Fruit fly (Drosophila melanogaster) whole organism, embryonic: ENCODE data around the gene Syx16.

Experiments
- Atf6 ChIP-seq: fragments of 200-800 bp; sonication (Bioruptor generic); IDR thresholded peaks from 2 replicates; pipeline ENCODE4 v1.3.6; 2022; ENCODE audit warnings: missing biosample characterization, missing genetic modification characterization
- CG10209 ChIP-seq: fragments of 200-800 bp; sonication (Bioruptor generic); optimal IDR thresholded peaks from 3 replicates; lab custom pipeline; 2017; ENCODE audit warnings: missing biosample characterization, mild to moderate bottlenecking, missing genetic modification characterization, missing genetic modification reagents
- CG10321 ChIP-seq: fragments of 200-800 bp; sonication (Bioruptor generic); IDR thresholded peaks from 2 replicates; pipeline ENCODE4 v1.3.6; 2022; ENCODE audit warnings: missing biosample characterization, missing genetic modification characterization
- CG11504 ChIP-seq: fragments of 200-800 bp; sonication (Bioruptor generic); optimal IDR thresholded peaks from 3 replicates; lab custom pipeline; 2019; ENCODE audit warnings: missing biosample characterization, mild to moderate bottlenecking, missing genetic modification characterization, moderate library complexity
- CG11723 ChIP-seq: fragments of 200-800 bp; sonication (Bioruptor generic); optimal IDR thresholded peaks from 2 replicates; lab custom pipeline; 2017; ENCODE audit warnings: missing biosample characterization, mild to moderate bottlenecking, missing genetic modification characterization
- CG13287 ChIP-seq: fragments of 200-800 bp; sonication (Bioruptor generic); IDR thresholded peaks from 2 replicates; pipeline ENCODE4 v1.3.6; 2022; ENCODE audit warnings: missing biosample characterization, missing genetic modification characterization; ENCODE audit not compliant: partially characterized antibody
- CG13296 ChIP-seq: fragments of 200-800 bp; sonication (Bioruptor generic); optimal IDR thresholded peaks from 3 replicates; lab custom pipeline; 2018; ENCODE audit warnings: missing biosample characterization, mild to moderate bottlenecking, missing genetic modification characterization
- CG14014 ChIP-seq: fragments of 200-800 bp; sonication (Bioruptor generic); IDR thresholded peaks from 2 replicates; pipeline ENCODE4 v1.3.6; 2022; ENCODE audit warnings: missing biosample characterization, missing genetic modification characterization
- CG14667 ChIP-seq: fragments of 200-800 bp; sonication (Bioruptor generic); IDR thresholded peaks from 2 replicates; pipeline ENCODE4 v1.3.6; 2022; ENCODE audit warnings: missing biosample characterization, missing genetic modification characterization
- CG14710 ChIP-seq: fragments of 200-800 bp; sonication (Bioruptor generic); optimal IDR thresholded peaks from 3 replicates; lab custom pipeline; 2019; ENCODE audit warnings: missing biosample characterization, mild to moderate bottlenecking, missing genetic modification characterization, moderate library complexity
- CG15073 ChIP-seq: fragments of 200-800 bp; sonication (Bioruptor generic); optimal IDR thresholded peaks from 2 replicates; lab custom pipeline; 2016; ENCODE audit warnings: missing biosample characterization, missing genetic modification characterization
- CG2678 ChIP-seq: fragments of 200-800 bp; sonication (Bioruptor generic); optimal IDR thresholded peaks from 3 replicates; lab custom pipeline; 2019; ENCODE audit warnings: missing biosample characterization, mild to moderate bottlenecking, missing genetic modification characterization, moderate library complexity
- CG32772 ChIP-seq: fragments of 200-800 bp; sonication (Bioruptor generic); IDR thresholded peaks from 2 replicates; pipeline ENCODE4 v1.3.6; 2022; ENCODE audit warnings: missing biosample characterization, missing genetic modification characterization
- CG4328 ChIP-seq: fragments of 200-800 bp; sonication (Bioruptor generic); optimal IDR thresholded peaks from 3 replicates; lab custom pipeline; 2017; ENCODE audit warnings: missing biosample characterization, missing genetic modification reagents, missing genetic modification characterization
- CG7963 ChIP-seq: fragments of 200-800 bp; sonication (Bioruptor generic); IDR thresholded peaks from 3 replicates; pipeline ENCODE4 v1.3.6; 2022; ENCODE audit warnings: missing biosample characterization, missing genetic modification characterization; ENCODE audit not compliant: partially characterized antibody
- CG8290 ChIP-seq, 3 experiments: fragments of 200-800 bp; sonication (Bioruptor generic); optimal IDR thresholded peaks; 2 replicates each; lab custom pipeline; 2016 to 2019; ENCODE audit warnings: missing biosample characterization in 3 of 3, missing genetic modification characterization in 3 of 3, mild to moderate bottlenecking in 2 of 3, moderate library complexity in 1 of 3
- CkIIα-i1 ChIP-seq: fragments of 200-800 bp; sonication (Bioruptor generic); IDR thresholded peaks from 2 replicates; pipeline ENCODE4 v1.3.6; 2022; ENCODE audit warnings: missing biosample characterization, missing genetic modification characterization
- CoRest ChIP-seq: fragments of 200-800 bp; sonication (Bioruptor generic); optimal IDR thresholded peaks from 3 replicates; lab custom pipeline; 2018; ENCODE audit warnings: missing biosample characterization, mild to moderate bottlenecking, missing genetic modification characterization, moderate library complexity
- Dad ChIP-seq: fragments of 200-800 bp; sonication (Bioruptor generic); optimal IDR thresholded peaks from 3 replicates; lab custom pipeline; 2016; ENCODE audit warnings: missing biosample characterization, missing genetic modification characterization
- Deaf1 ChIP-seq: fragments of 200-800 bp; optimal IDR thresholded peaks from 3 replicates; lab custom pipeline; 2019; ENCODE audit warnings: missing biosample characterization, mild to moderate bottlenecking, missing genetic modification characterization, moderate library complexity
- Dll ChIP-seq: fragments of 200-800 bp; sonication (Bioruptor generic); IDR thresholded peaks from 4 replicates; pipeline ENCODE4 v1.3.6; 2022; ENCODE audit warnings: missing biosample characterization, missing genetic modification characterization; ENCODE audit not compliant: partially characterized antibody
- Dp ChIP-seq: fragments of 200-800 bp; sonication (Bioruptor generic); optimal IDR thresholded peaks from 2 replicates; lab custom pipeline; 2018; ENCODE audit warnings: missing biosample characterization, mild to moderate bottlenecking, missing genetic modification characterization, moderate library complexity
- Ets65A ChIP-seq: fragments of 200-800 bp; sonication (Bioruptor generic); peaks from one replicate; lab custom pipeline; 2016; ENCODE audit warnings: missing biosample characterization, missing genetic modification characterization
- Gug ChIP-seq: fragments of 200-800 bp; sonication (Bioruptor generic); IDR thresholded peaks from 4 replicates; pipeline ENCODE4 v1.3.6; 2022; ENCODE audit warnings: missing biosample characterization, missing genetic modification characterization
- HLH3B ChIP-seq: fragments of 200-800 bp; sonication (Bioruptor generic); IDR thresholded peaks from 2 replicates; pipeline ENCODE4 v1.3.6; 2022; ENCODE audit warnings: missing biosample characterization, missing genetic modification characterization
- Hr3 ChIP-seq: fragments of 200-800 bp; sonication (Bioruptor generic); optimal IDR thresholded peaks from 3 replicates; lab custom pipeline; 2016; ENCODE audit warnings: missing biosample characterization, missing genetic modification characterization
- Hr78 ChIP-seq, 2 experiments: fragments of 200-800 bp in 1 of 2; fragments of >200 bp in 1 of 2; sonication (Bioruptor generic) in 1 of 2; optimal IDR thresholded peaks; 2 replicates each; lab custom pipeline; 2017 to 2019; ENCODE audit warnings: missing biosample characterization in 2 of 2, missing genetic modification characterization in 2 of 2, mild to moderate bottlenecking in 1 of 2, moderate library complexity in 1 of 2
- Max ChIP-seq: fragments of 200-800 bp; sonication (Bioruptor generic); optimal IDR thresholded peaks from 2 replicates; lab custom pipeline; 2016; ENCODE audit warnings: missing biosample characterization, mild to moderate bottlenecking, missing genetic modification characterization
- Mes4 ChIP-seq: fragments of 200-800 bp; sonication (Bioruptor generic); optimal IDR thresholded peaks from 2 replicates; lab custom pipeline; 2016; ENCODE audit warnings: missing biosample characterization, missing genetic modification characterization
- Xbp1 ChIP-seq: fragments of 200-800 bp; sonication (Bioruptor generic); optimal IDR thresholded peaks from 3 replicates; lab custom pipeline; 2016; ENCODE audit warnings: missing biosample characterization, mild to moderate bottlenecking, missing genetic modification characterization
- ab ChIP-seq: fragments of 200-800 bp; sonication (Bioruptor generic); optimal IDR thresholded peaks from 2 replicates; lab custom pipeline; 2016; ENCODE audit warnings: missing biosample characterization, missing genetic modification characterization
- ase ChIP-seq: fragments of 200-800 bp; sonication (Bioruptor generic); IDR thresholded peaks from 3 replicates; pipeline ENCODE4 v1.3.6; 2022; ENCODE audit warnings: missing biosample characterization, missing genetic modification characterization
- ato ChIP-seq: fragments of 200-800 bp; sonication (Bioruptor generic); IDR thresholded peaks from 2 replicates; pipeline ENCODE4 v1.3.6; 2022; ENCODE audit warnings: missing biosample characterization, missing genetic modification characterization; ENCODE audit not compliant: partially characterized antibody
- az2 ChIP-seq: fragments of 200-800 bp; sonication (Bioruptor generic); optimal IDR thresholded peaks from 3 replicates; lab custom pipeline; 2016; ENCODE audit warnings: missing biosample characterization, missing genetic modification characterization
- bigmax ChIP-seq: fragments of 200-800 bp; sonication (Bioruptor generic); optimal IDR thresholded peaks from 2 replicates; lab custom pipeline; 2018; ENCODE audit warnings: missing biosample characterization, mild to moderate bottlenecking, missing genetic modification characterization
- br ChIP-seq: fragments of >200 bp; optimal IDR thresholded peaks from 2 replicates; lab custom pipeline; 2017
- cas ChIP-seq: fragments of 200-800 bp; sonication (Bioruptor generic); IDR thresholded peaks from 2 replicates; pipeline ENCODE4 v1.3.6; 2022; ENCODE audit warnings: missing biosample characterization, missing genetic modification characterization
- chif ChIP-seq, 2 experiments: fragments of 200-800 bp; sonication (Bioruptor generic); optimal IDR thresholded peaks; 3 replicates each; lab custom pipeline; 2016; ENCODE audit warnings: missing biosample characterization in 2 of 2, missing genetic modification characterization in 2 of 2
- danr ChIP-seq: fragments of 200-800 bp; sonication (Bioruptor generic); IDR thresholded peaks from 2 replicates; pipeline ENCODE4 v1.3.6; 2022; ENCODE audit warnings: missing biosample characterization, missing genetic modification characterization
- dmrt11E ChIP-seq: fragments of 200-800 bp; sonication (Bioruptor generic); optimal IDR thresholded peaks from 3 replicates; lab custom pipeline; 2018; ENCODE audit warnings: missing biosample characterization, mild to moderate bottlenecking, missing genetic modification characterization, moderate library complexity
- eve ChIP-seq, 2 experiments: fragments of >200 bp; optimal IDR thresholded peaks; 2 replicates each; lab custom pipeline; 2017; ENCODE audit warnings: missing biosample characterization in 2 of 2, missing genetic modification characterization in 2 of 2
- ewg ChIP-seq: fragments of 200-800 bp; sonication (Bioruptor generic); optimal IDR thresholded peaks from 3 replicates; lab custom pipeline; 2017; ENCODE audit warnings: mild to moderate bottlenecking, missing biosample characterization, missing genetic modification reagents, missing genetic modification characterization
- fd96Cb ChIP-seq: fragments of 200-800 bp; sonication (Bioruptor generic); optimal IDR thresholded peaks from 2 replicates; lab custom pipeline; 2018; ENCODE audit warnings: missing biosample characterization, mild to moderate bottlenecking, missing genetic modification characterization, moderate library complexity
- inv ChIP-seq: fragments of 200-800 bp; sonication (Bioruptor generic); IDR thresholded peaks from 2 replicates; pipeline ENCODE4 v1.3.6; 2022; ENCODE audit warnings: missing biosample characterization, missing genetic modification characterization; ENCODE audit not compliant: partially characterized antibody
- klu ChIP-seq: fragments of 200-800 bp; sonication (Bioruptor generic); IDR thresholded peaks from 2 replicates; pipeline ENCODE4 v1.3.6; 2022; ENCODE audit warnings: missing biosample characterization, missing genetic modification characterization
- onecut ChIP-seq: fragments of 200-800 bp; sonication (Bioruptor generic); IDR thresholded peaks from 2 replicates; pipeline ENCODE4 v1.3.6; 2022; ENCODE audit warnings: missing biosample characterization, missing genetic modification characterization
- pan ChIP-seq, 4 experiments: fragments of >200 bp in 3 of 4; fragments of 200-800 bp in 1 of 4; sonication (Bioruptor generic) in 1 of 4; optimal IDR thresholded peaks in 3 of 4; IDR thresholded peaks in 1 of 4; 2 replicates each; pipeline versions ENCODE4 v1.3.6 to Lab custom; 2017 to 2022; ENCODE audit warnings: missing biosample characterization in 2 of 4, missing genetic modification characterization in 2 of 4, mixed read lengths in 1 of 4
- pfk ChIP-seq: fragments of 200-800 bp; sonication (Bioruptor generic); optimal IDR thresholded peaks from 2 replicates; lab custom pipeline; 2018; ENCODE audit warnings: missing biosample characterization, mild to moderate bottlenecking, missing genetic modification characterization, moderate library complexity
- rib ChIP-seq: fragments of 200-800 bp; sonication (Bioruptor generic); IDR thresholded peaks from 2 replicates; pipeline ENCODE4 v1.3.6; 2022; ENCODE audit warnings: missing biosample characterization, missing genetic modification characterization
- usp ChIP-seq: fragments of >200 bp; optimal IDR thresholded peaks from 2 replicates; lab custom pipeline; 2017; ENCODE audit warnings: missing biosample characterization, missing genetic modification characterization
- zf30C ChIP-seq: fragments of 200-800 bp; sonication (Bioruptor generic); optimal IDR thresholded peaks from 3 replicates; lab custom pipeline; 2018; ENCODE audit warnings: missing biosample characterization, mild to moderate bottlenecking, missing genetic modification characterization

Syx16 gene

dm6 chrX:20434534-20434933 is 41.0 kb upstream of the Syx16 start (continued):
- TF ChIP-seq onecut (GFP tag; lab: Robert Waterston, UW) (no peak), ase (GFP tag; lab: Robert Waterston, UW) (no peak), pan (optimal IDR thresholded peaks at IDR 0.05; lab: Kevin White, UChicago) (no peak), pan (GFP tag; optimal IDR thresholded peaks at IDR 0.05 in 1 of 2, IDR thresholded peaks at IDR 0.05 in 1 of 2) (no peak), CG11504 (peak; percentile 62), Dp (no peak), Hr3 (GFP tag; lab: Kevin White, UChicago) (peak; percentile 9), CG14014 (GFP tag; lab: Robert Waterston, UW) (0 out of 2 replicates have a peak, but pooled peaks have one; percentile 16), Dll (GFP tag; lab: Robert Waterston, UW) (no peak), Atf6 (peak; percentile 60), CG13296 (GFP tag; lab: Kevin White, UChicago) (peak; percentile 45), rib (GFP tag; lab: Robert Waterston, UW) (no peak), HLH3B (GFP tag; lab: Robert Waterston, UW) (no peak), chif (GFP tag; optimal IDR thresholded peaks at IDR 0.05; lab: Kevin White, UChicago) (no peak), CG11723 (GFP tag; lab: Kevin White, UChicago) (no peak), CG14667 (GFP tag; lab: Robert Waterston, UW) (no peak), zf30C (GFP tag; lab: Kevin White, UChicago) (peak; percentile 50), CG2678 (tag; lab: Kevin White, UChicago) (peak; percentile 69), CG4328 (no peak), Deaf1 (tag; lab: Kevin White, UChicago) (peak; percentile 2), Mes4 (no peak), cas (GFP tag; lab: Robert Waterston, UW) (no peak), CG15073 (no peak), CoRest (tag; lab: Kevin White, UChicago) (peak; percentile 33), Max (no peak), ab (GFP tag; lab: Kevin White, UChicago) (no peak), pfk (GFP tag; lab: Kevin White, UChicago) (no peak), CG8290 (GFP tag; optimal IDR thresholded peaks at IDR 0.05; lab: Kevin White, UChicago) (no peak), CG8290 (tag; optimal IDR thresholded peaks at IDR 0.05; lab: Kevin White, UChicago) (no peak), Gug (GFP tag; lab: Robert Waterston, UW) (0 out of 4 replicates have a peak, but pooled peaks have one; percentile 16), fd96Cb (tag; lab: Kevin White, UChicago) (no peak), ato (no peak), CG10321 (GFP tag; lab: Robert Waterston, UW) (no peak), CkIIα-i1 (GFP tag; lab: Robert Waterston, UW) (no peak), az2 (no peak), CG13287 (GFP tag; lab: Robert Waterston, UW) (no peak), Hr78 (GFP tag; optimal IDR thresholded peaks at IDR 0.05; lab: Kevin White, UChicago) (no peak), ewg (GFP tag; lab: Kevin White, UChicago) (no peak), dmrt11E (tag; lab: Kevin White, UChicago) (no peak), danr (no peak), CG14710 (tag; lab: Kevin White, UChicago) (no peak), CG7963 (no peak), br (lab: Kevin White, UChicago) (no peak), klu (no peak), Dad (GFP tag; lab: Kevin White, UChicago) (no peak), usp (no peak), bigmax (GFP tag; lab: Kevin White, UChicago) (no peak), Ets65A (GFP tag; lab: Kevin White, UChicago) (peak; percentile 83), inv (no peak), eve (GFP tag; optimal IDR thresholded peaks at IDR 0.05; lab: Kevin White, UChicago) (no peak), Xbp1 (GFP tag; lab: Kevin White, UChicago) (peak; percentile 28), CG10209 (peak; percentile 3), CG32772 (no peak)
